Worm (Caenorhabditis elegans) whole organism, L3 larva: ENCODE results near the gene F07D3.3.

Experiments
- nhr-11 ChIP-seq: fragments of 150-350 bp; optimal IDR thresholded peaks from 2 replicates; lab custom pipeline; 2014; ENCODE audit warnings: missing biosample characterization, missing genetic modification characterization
- nhr-28 ChIP-seq: fragments of 150-350 bp; optimal IDR thresholded peaks from 2 replicates; lab custom pipeline; 2014; ENCODE audit warnings: missing biosample characterization, missing genetic modification characterization
- zag-1 ChIP-seq: fragments of 150-350 bp; optimal IDR thresholded peaks from 2 replicates; lab custom pipeline; 2014; ENCODE audit warnings: missing biosample characterization, missing genetic modification characterization
- ztf-4 ChIP-seq: fragments of 150-350 bp; optimal IDR thresholded peaks from 2 replicates; lab custom pipeline; 2014; ENCODE audit warnings: missing biosample characterization, missing genetic modification characterization

- TF ChIP-seq zag-1 (tag; lab: Kevin White, UChicago) (no peak), nhr-28 (tag; lab: Kevin White, UChicago) (no peak), nhr-11 (tag; lab: Kevin White, UChicago) (no peak), ztf-4 (tag; lab: Kevin White, UChicago) (no peak)
These were observed 35.4 kb downstream of the F07D3.3 start, which contains the start of gene F36D4.6 for ce11 chrV:9427075-9427474.
